Fruit fly (Drosophila melanogaster) whole organism, pupa: Measurements from ENCODE around the gene pyd.

Source experiments
- CG10348 ChIP-seq: fragments of 200-800 bp; sonication (Bioruptor generic); IDR thresholded peaks from 2 replicates; pipeline ENCODE4 v1.3.6; 2022; ENCODE audit warnings: missing biosample characterization, missing genetic modification characterization
- CG12605 ChIP-seq: fragments of 200-800 bp; sonication (Bioruptor generic); IDR thresholded peaks from 2 replicates; pipeline ENCODE4 v1.3.6; 2022; ENCODE audit warnings: missing biosample characterization, missing genetic modification characterization
- CG13204 ChIP-seq: fragments of 200-800 bp; sonication (Bioruptor generic); optimal IDR thresholded peaks from 2 replicates; lab custom pipeline; 2018; ENCODE audit warnings: missing biosample characterization, mild to moderate bottlenecking, missing genetic modification characterization, moderate library complexity
- CG14655 ChIP-seq: fragments of 200-800 bp; sonication (Bioruptor generic); optimal IDR thresholded peaks from 3 replicates; lab custom pipeline; 2017; ENCODE audit warnings: mild to moderate bottlenecking, missing biosample characterization, missing genetic modification reagents, missing genetic modification characterization
- CG15710 ChIP-seq: fragments of 200-800 bp; sonication (Bioruptor generic); optimal IDR thresholded peaks from 2 replicates; lab custom pipeline; 2018; ENCODE audit warnings: missing biosample characterization, mild to moderate bottlenecking, missing genetic modification characterization, moderate library complexity
- CG17806 ChIP-seq: fragments of 200-800 bp; sonication (Bioruptor generic); optimal IDR thresholded peaks from 2 replicates; lab custom pipeline; 2018; ENCODE audit warnings: missing biosample characterization, mild to moderate bottlenecking, missing genetic modification characterization, moderate library complexity
- CG32121 ChIP-seq: fragments of 200-800 bp; sonication (Bioruptor generic); IDR thresholded peaks from 2 replicates; pipeline ENCODE4 v1.3.6; 2022; ENCODE audit warnings: missing biosample characterization, missing genetic modification characterization
- CG34367 ChIP-seq: fragments of 200-800 bp; sonication (Bioruptor generic); optimal IDR thresholded peaks from 2 replicates; lab custom pipeline; 2018; ENCODE audit warnings: missing biosample characterization, mild to moderate bottlenecking, missing genetic modification characterization
- CG4496 ChIP-seq: fragments of 200-800 bp; sonication (Bioruptor generic); IDR thresholded peaks from 3 replicates; pipeline ENCODE4 v1.3.6; 2022; ENCODE audit warnings: missing biosample characterization, missing genetic modification characterization
- CG8159 ChIP-seq: fragments of 200-800 bp; sonication (Bioruptor generic); optimal IDR thresholded peaks from 3 replicates; lab custom pipeline; 2018; ENCODE audit warnings: missing biosample characterization, mild to moderate bottlenecking, missing genetic modification characterization, moderate library complexity
- CG8301 ChIP-seq: fragments of 200-800 bp; sonication (Bioruptor generic); optimal IDR thresholded peaks from 2 replicates; lab custom pipeline; 2018; ENCODE audit warnings: missing biosample characterization, mild to moderate bottlenecking, missing genetic modification characterization
- CG9948 ChIP-seq: fragments of 200-800 bp; sonication (Bioruptor generic); optimal IDR thresholded peaks from 2 replicates; lab custom pipeline; 2018; ENCODE audit warnings: missing biosample characterization, mild to moderate bottlenecking, missing genetic modification characterization, moderate library complexity
- D1 ChIP-seq: fragments of 200-800 bp; sonication (Bioruptor generic); optimal IDR thresholded peaks from 2 replicates; lab custom pipeline; 2018; ENCODE audit warnings: missing biosample characterization, mild to moderate bottlenecking, missing genetic modification characterization, moderate library complexity
- EcR ChIP-seq: fragments of 200-800 bp; sonication (Bioruptor generic); optimal IDR thresholded peaks from 3 replicates; lab custom pipeline; 2019; ENCODE audit warnings: missing biosample characterization, missing genetic modification characterization, mild to moderate bottlenecking, moderate library complexity, missing genetic modification reagents
- Ets98B ChIP-seq: fragments of 200-800 bp; sonication (Bioruptor generic); IDR thresholded peaks from 2 replicates; pipeline ENCODE4 v1.3.6; 2022; ENCODE audit warnings: missing biosample characterization, missing genetic modification characterization
- Pif1A ChIP-seq: fragments of 200-800 bp; sonication (Bioruptor generic); optimal IDR thresholded peaks from 3 replicates; lab custom pipeline; 2016; ENCODE audit warnings: missing biosample characterization, missing genetic modification characterization
- Pif1B ChIP-seq: fragments of 200-800 bp; sonication (Bioruptor generic); optimal IDR thresholded peaks from 3 replicates; lab custom pipeline; 2016; ENCODE audit warnings: missing biosample characterization, missing genetic modification characterization
- Snoo ChIP-seq: fragments of 200-800 bp; sonication (Bioruptor generic); optimal IDR thresholded peaks from 3 replicates; lab custom pipeline; 2017; ENCODE audit warnings: missing biosample characterization, mild to moderate bottlenecking, missing genetic modification characterization, inconsistent platforms
- fd96Ca ChIP-seq: fragments of 200-800 bp; sonication (Bioruptor generic); IDR thresholded peaks from 3 replicates; pipeline ENCODE4 v1.3.6; 2022; ENCODE audit warnings: missing biosample characterization, missing genetic modification characterization
- gl ChIP-seq: fragments of 200-800 bp; sonication (Bioruptor generic); optimal IDR thresholded peaks from 2 replicates; lab custom pipeline; 2018; ENCODE audit warnings: missing biosample characterization, mild to moderate bottlenecking, missing genetic modification characterization
- rn ChIP-seq: fragments of 200-800 bp; sonication (Bioruptor generic); IDR thresholded peaks from 2 replicates; pipeline ENCODE4 v1.3.6; 2022; ENCODE audit warnings: missing biosample characterization, missing genetic modification characterization

Gene pyd

dm6 chr3R:8846154-8846648, 85.5 kb downstream of the pyd start:
- TF ChIP-seq Ets98B (GFP tag; lab: Robert Waterston, UW) (peak; percentile 73), CG15710 (peak; percentile 6), CG34367 (tag; lab: Kevin White, UChicago) (no peak), Pif1B (GFP tag; lab: Kevin White, UChicago) (peak; percentile 60), gl (tag; lab: Kevin White, UChicago) (peak; percentile 36), CG14655 (GFP tag; lab: Kevin White, UChicago) (no peak), CG9948 (tag; lab: Kevin White, UChicago) (no peak), D1 (tag; lab: Kevin White, UChicago) (peak; percentile 10), CG12605 (GFP tag; lab: Robert Waterston, UW) (peak; percentile 57), CG32121 (GFP tag; lab: Robert Waterston, UW) (peak; percentile 43; the same call in 1 of the 2 replicates), CG17806 (tag; lab: Kevin White, UChicago) (no peak), Snoo (tag; lab: Kevin White, UChicago) (no peak), CG8301 (tag; lab: Kevin White, UChicago) (no peak), CG8159 (no peak), fd96Ca (peak; percentile 57; the same call in 1 of the 3 replicates), CG4496 (GFP tag; lab: Robert Waterston, UW) (peak; percentile 67; the same call in 2 of the 3 replicates), CG13204 (GFP tag; lab: Kevin White, UChicago) (no peak), rn (GFP tag; lab: Robert Waterston, UW) (no peak), CG10348 (GFP tag; lab: Robert Waterston, UW) (no peak), Pif1A (GFP tag; lab: Kevin White, UChicago) (peak; percentile 16), EcR (GFP tag; lab: Kevin White, UChicago) (peak; percentile 60)

- no peak for TF ChIP-seq CG14655 (GFP tag; lab: Kevin White, UChicago)
- no peak for TF ChIP-seq CG15710
- no peak for TF ChIP-seq Ets98B (GFP tag; lab: Robert Waterston, UW)
- no peak for TF ChIP-seq CG32121 (GFP tag; lab: Robert Waterston, UW)
These were observed 86.7 kb downstream of the pyd start for dm6 chr3R:8844955-8845354.

- TF ChIP-seq CG14655 (GFP tag; lab: Kevin White, UChicago), result no peak
- TF ChIP-seq CG9948 (tag; lab: Kevin White, UChicago), result no peak
- no peak for TF ChIP-seq CG8159
- no peak for TF ChIP-seq CG10348 (GFP tag; lab: Robert Waterston, UW)
- TF ChIP-seq Pif1B (GFP tag; lab: Kevin White, UChicago), result no peak
- no peak for TF ChIP-seq gl (tag; lab: Kevin White, UChicago)
- no peak for TF ChIP-seq CG17806 (tag; lab: Kevin White, UChicago)
- TF ChIP-seq CG34367 (tag; lab: Kevin White, UChicago), result no peak
- TF ChIP-seq CG4496 (GFP tag; lab: Robert Waterston, UW), result no peak
- no peak for TF ChIP-seq fd96Ca
- TF ChIP-seq CG15710, result no peak
- TF ChIP-seq CG32121 (GFP tag; lab: Robert Waterston, UW), result no peak
- TF ChIP-seq Ets98B (GFP tag; lab: Robert Waterston, UW), result no peak
- TF ChIP-seq, all 21 proteins: peak for 0
These were observed 87.6 kb downstream of the pyd start for dm6 chr3R:8843942-8844637.

dm6 chr3R:8841533-8841932, 90.2 kb downstream of the pyd start:
- TF ChIP-seq CG12605 (GFP tag; lab: Robert Waterston, UW) (no peak), Snoo (tag; lab: Kevin White, UChicago) (no peak), gl (tag; lab: Kevin White, UChicago) (no peak), CG13204 (GFP tag; lab: Kevin White, UChicago) (no peak), CG9948 (tag; lab: Kevin White, UChicago) (no peak), D1 (tag; lab: Kevin White, UChicago) (no peak), CG14655 (GFP tag; lab: Kevin White, UChicago) (no peak), CG34367 (tag; lab: Kevin White, UChicago) (no peak), CG10348 (GFP tag; lab: Robert Waterston, UW) (no peak), CG8159 (no peak), CG32121 (GFP tag; lab: Robert Waterston, UW) (no peak)

DNA sequence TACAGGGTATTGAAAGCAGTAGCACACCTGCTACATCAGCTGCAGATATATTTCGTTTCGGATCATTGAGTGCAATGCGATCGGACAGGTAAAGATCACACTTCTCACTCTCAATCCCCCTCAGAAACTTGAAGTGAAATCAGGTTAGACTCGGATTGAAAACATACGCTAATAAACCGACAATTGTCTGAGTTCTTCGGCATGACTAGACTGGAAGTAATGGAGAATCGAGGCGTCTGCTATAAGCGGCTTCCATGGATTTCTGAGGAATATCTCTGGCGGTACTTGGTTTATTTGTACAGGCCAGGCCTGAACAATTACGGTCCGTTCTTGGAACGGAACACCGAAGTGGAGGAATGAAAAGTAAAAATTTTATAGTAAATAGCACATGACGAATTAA, 90.7 kb downstream of the pyd start:
- TF ChIP-seq CG34367 (tag; lab: Kevin White, UChicago) (no peak), CG10348 (GFP tag; lab: Robert Waterston, UW) (no peak), Pif1A (GFP tag; lab: Kevin White, UChicago) (no peak), CG4496 (GFP tag; lab: Robert Waterston, UW) (no peak), Snoo (tag; lab: Kevin White, UChicago) (no peak)
